Worm (Caenorhabditis elegans) whole organism, L4/young adult: ENCODE measurements around the gene C27D6.15.
A peak's percentile ranks its signal among the peaks of the same experiment; 100 is the strongest.
"Not testable (repeated sequence)": the region's sequence is repeated elsewhere in the genome, so short reads cannot be mapped to it uniquely, and the experiment has no call there.

Experiments used
- W03F9.2 ChIP-seq: fragments of 150-350 bp; optimal IDR thresholded peaks from 2 replicates; lab custom pipeline; 2014; ENCODE audit warnings: missing biosample characterization, missing genetic modification characterization
- dao-5 ChIP-seq: sonication (generic microtip); optimal IDR thresholded peaks from 2 replicates; lab custom pipeline; 2016; ENCODE audit warnings: missing genotype, missing genetic modification characterization, moderate library complexity, missing compliant biosample characterization
- him-1 ChIP-seq: sonication (generic microtip); optimal IDR thresholded peaks from 2 replicates; lab custom pipeline; 2016; ENCODE audit warnings: missing genotype, missing genetic modification reagents, missing genetic modification characterization, missing compliant biosample characterization

Gene C27D6.15

ce11 chrII:5171610-5172009, at the start of gene C27D6.15:
C27D6.15 (plus strand) TSS chrII:5171910.
- no peak for TF ChIP-seq W03F9.2 (tag; lab: Kevin White, UChicago)
- TF ChIP-seq dao-5 (tag; lab: Kevin White, UChicago), result no peak
- TF ChIP-seq him-1 (tag; lab: Kevin White, UChicago), result no peak

- no peak for TF ChIP-seq dao-5 (tag; lab: Kevin White, UChicago)
- no peak for TF ChIP-seq W03F9.2 (tag; lab: Kevin White, UChicago)
- TF ChIP-seq him-1 (tag; lab: Kevin White, UChicago), result no peak
These were observed 41.6 kb upstream of the C27D6.15 start, which contains the start of gene lgc-56 for ce11 chrII:5130081-5130480. lgc-56 (plus strand) TSS chrII:5130381.

ce11 chrII:5131800-5132199, 39.9 kb upstream of the C27D6.15 start:
- TF ChIP-seq dao-5 (tag; lab: Kevin White, UChicago) (no peak), him-1 (tag; lab: Kevin White, UChicago) (no peak), W03F9.2 (tag; lab: Kevin White, UChicago) (no peak)

- TF ChIP-seq W03F9.2 (tag; lab: Kevin White, UChicago) (no peak), him-1 (tag; lab: Kevin White, UChicago) (no peak), dao-5 (tag; lab: Kevin White, UChicago) (no peak)
These were observed 35.4 kb upstream of the C27D6.15 start, which contains the start of gene F58A6.2 for ce11 chrII:5136296-5136767. F58A6.2 (plus strand) TSS chrII:5136717.

- TF ChIP-seq W03F9.2 (tag; lab: Kevin White, UChicago) (peak; percentile 9), him-1 (tag; lab: Kevin White, UChicago) (no peak), dao-5 (tag; lab: Kevin White, UChicago) (no peak)
These were observed 29.7 kb upstream of the C27D6.15 start, which contains the start of gene nas-29 for ce11 chrII:5141945-5142514. nas-29 (minus strand) TSS chrII:5142036.

- TF ChIP-seq him-1 (tag; lab: Kevin White, UChicago) (no peak), W03F9.2 (tag; lab: Kevin White, UChicago) (no peak), dao-5 (tag; lab: Kevin White, UChicago) (no peak)
These were observed 29.1 kb upstream of the C27D6.15 start, which contains the start of gene F58A6.1 for ce11 chrII:5142619-5143018. F58A6.1 (plus strand) TSS chrII:5142919.

- TF ChIP-seq W03F9.2 (tag; lab: Kevin White, UChicago) (no peak), him-1 (tag; lab: Kevin White, UChicago) (no peak), dao-5 (tag; lab: Kevin White, UChicago) (no peak)
These were observed 23.4 kb upstream of the C27D6.15 start, which contains the start of gene F58A6.5 for ce11 chrII:5148349-5148748. F58A6.5 (minus strand) TSS chrII:5148449.

- TF ChIP-seq dao-5 (tag; lab: Kevin White, UChicago), result no peak
- no peak for TF ChIP-seq W03F9.2 (tag; lab: Kevin White, UChicago)
- no peak for TF ChIP-seq him-1 (tag; lab: Kevin White, UChicago)
These were observed 20.9 kb upstream of the C27D6.15 start, which contains the start of gene srb-16 for ce11 chrII:5150829-5151228. srb-16 (minus strand) TSS chrII:5150929.

- TF ChIP-seq W03F9.2 (tag; lab: Kevin White, UChicago) (no peak), dao-5 (tag; lab: Kevin White, UChicago) (no peak), him-1 (tag; lab: Kevin White, UChicago) (no peak)
These were observed 17.2 kb upstream of the C27D6.15 start, which contains the start of gene srb-12 for ce11 chrII:5154540-5154939. srb-12 (minus strand) TSS chrII:5154640.

- TF ChIP-seq dao-5 (tag; lab: Kevin White, UChicago) (no peak), him-1 (tag; lab: Kevin White, UChicago) (no peak), W03F9.2 (tag; lab: Kevin White, UChicago) (no peak)
These were observed 14.7 kb upstream of the C27D6.15 start, which contains the start of gene msp-45 for ce11 chrII:5156983-5157382. msp-45 (minus strand) TSS chrII:5157083.

- TF ChIP-seq dao-5 (tag; lab: Kevin White, UChicago), result no peak
- TF ChIP-seq W03F9.2 (tag; lab: Kevin White, UChicago), result no peak
- TF ChIP-seq him-1 (tag; lab: Kevin White, UChicago), result no peak
These were observed 14.2 kb upstream of the C27D6.15 start, which contains the start of gene srb-13 for ce11 chrII:5157525-5157924. srb-13 (minus strand) TSS chrII:5157625.

- not testable (repeated sequence) for TF ChIP-seq him-1, dao-5, W03F9.2 (tag; lab: Kevin White, UChicago)
These were observed 12.9 kb upstream of the C27D6.15 start, which contains the start of gene F58A6.9 for ce11 chrII:5158774-5159173. F58A6.9 (minus strand) TSS chrII:5158874.

- TF ChIP-seq him-1 (tag; lab: Kevin White, UChicago) (no peak), dao-5 (tag; lab: Kevin White, UChicago) (no peak), W03F9.2 (tag; lab: Kevin White, UChicago) (no peak)
These were observed 10.6 kb upstream of the C27D6.15 start, which contains the start of gene C27D6.11 for ce11 chrII:5161102-5161501. C27D6.11 (minus strand) TSS chrII:5161202.
